Fruit fly (Drosophila melanogaster) whole organism, embryonic: ENCODE data around the gene CG33230.

Experiments
- Adf1 ChIP-seq: fragments of 200-800 bp; sonication (Bioruptor generic); IDR thresholded peaks from 2 replicates; pipeline ENCODE4 v1.3.6; 2022; ENCODE audit warnings: missing biosample characterization, missing genetic modification characterization
- CG10366 ChIP-seq: fragments of 200-800 bp; sonication (Bioruptor generic); IDR thresholded peaks from 2 replicates; pipeline ENCODE4 v1.3.6; 2022; ENCODE audit warnings: missing biosample characterization, missing genetic modification characterization
- CG10979 ChIP-seq: fragments of 200-800 bp; sonication (Bioruptor generic); optimal IDR thresholded peaks from 2 replicates; lab custom pipeline; 2018; ENCODE audit warnings: missing biosample characterization, mild to moderate bottlenecking, missing genetic modification characterization, moderate library complexity
- CG11085 ChIP-seq: fragments of 200-800 bp; sonication (Bioruptor generic); IDR thresholded peaks from 2 replicates; pipeline ENCODE4 v1.3.6; 2022; ENCODE audit warnings: missing biosample characterization, missing genetic modification characterization
- CG11093 ChIP-seq: fragments of 200-800 bp; sonication (Bioruptor generic); IDR thresholded peaks from 3 replicates; pipeline ENCODE4 v1.3.6; 2022; ENCODE audit warnings: missing biosample characterization, missing genetic modification characterization
- CG12391 ChIP-seq: fragments of 200-800 bp; sonication (Bioruptor generic); optimal IDR thresholded peaks from 3 replicates; lab custom pipeline; 2018; ENCODE audit warnings: missing biosample characterization, mild to moderate bottlenecking, missing genetic modification characterization, moderate library complexity
- CG14014 ChIP-seq: fragments of 200-800 bp; sonication (Bioruptor generic); IDR thresholded peaks from 2 replicates; pipeline ENCODE4 v1.3.6; 2022; ENCODE audit warnings: missing biosample characterization, missing genetic modification characterization
- CG14710 ChIP-seq: fragments of 200-800 bp; sonication (Bioruptor generic); optimal IDR thresholded peaks from 3 replicates; lab custom pipeline; 2019; ENCODE audit warnings: missing biosample characterization, mild to moderate bottlenecking, missing genetic modification characterization, moderate library complexity
- CG15696 ChIP-seq: fragments of 200-800 bp; sonication (Bioruptor generic); optimal IDR thresholded peaks from 2 replicates; lab custom pipeline; 2019; ENCODE audit warnings: missing biosample characterization, mild to moderate bottlenecking, missing genetic modification characterization, moderate library complexity
- CG16815 ChIP-seq: fragments of 200-800 bp; sonication (Bioruptor generic); optimal IDR thresholded peaks from 3 replicates; lab custom pipeline; 2017; ENCODE audit warnings: missing biosample characterization, mild to moderate bottlenecking, missing genetic modification characterization
- CG16863 ChIP-seq: fragments of 200-800 bp; sonication (Bioruptor generic); optimal IDR thresholded peaks from 3 replicates; lab custom pipeline; 2016; ENCODE audit warnings: missing biosample characterization, missing genetic modification characterization
- CG17328 ChIP-seq: fragments of 200-800 bp; sonication (Bioruptor generic); IDR thresholded peaks from 2 replicates; pipeline ENCODE4 v1.3.6; 2022; ENCODE audit warnings: missing biosample characterization, missing genetic modification characterization
- CG2678 ChIP-seq: fragments of 200-800 bp; sonication (Bioruptor generic); optimal IDR thresholded peaks from 3 replicates; lab custom pipeline; 2019; ENCODE audit warnings: missing biosample characterization, mild to moderate bottlenecking, missing genetic modification characterization, moderate library complexity
- CG33557 ChIP-seq: fragments of 200-800 bp; sonication (Bioruptor generic); optimal IDR thresholded peaks from 2 replicates; lab custom pipeline; 2019; ENCODE audit warnings: missing biosample characterization, mild to moderate bottlenecking, missing genetic modification characterization, moderate library complexity
- CG42726 ChIP-seq: fragments of 200-800 bp; sonication (Bioruptor generic); IDR thresholded peaks from 2 replicates; pipeline ENCODE4 v1.3.6; 2022; ENCODE audit warnings: missing biosample characterization, missing genetic modification characterization; ENCODE audit not compliant: partially characterized antibody
- CG4707 ChIP-seq: fragments of 200-800 bp; sonication (Bioruptor generic); optimal IDR thresholded peaks from 2 replicates; lab custom pipeline; 2018; ENCODE audit warnings: missing biosample characterization, mild to moderate bottlenecking, missing genetic modification characterization, moderate library complexity
- CG5180 ChIP-seq: fragments of 200-800 bp; sonication (Bioruptor generic); optimal IDR thresholded peaks from 3 replicates; lab custom pipeline; 2017; ENCODE audit warnings: missing biosample characterization, missing genetic modification characterization, mild to moderate bottlenecking, moderate library complexity, missing genetic modification reagents
- CG5245 ChIP-seq: fragments of 200-800 bp; sonication (Bioruptor generic); optimal IDR thresholded peaks from 3 replicates; lab custom pipeline; 2016; ENCODE audit warnings: missing biosample characterization, missing genetic modification characterization
- CG6813 ChIP-seq: fragments of 200-800 bp; sonication (Bioruptor generic); optimal IDR thresholded peaks from 2 replicates; lab custom pipeline; 2017; ENCODE audit warnings: missing biosample characterization, missing genetic modification characterization, mild to moderate bottlenecking, moderate library complexity, missing genetic modification reagents
- CG7556 ChIP-seq: fragments of 200-800 bp; sonication (Bioruptor generic); optimal IDR thresholded peaks from 2 replicates; lab custom pipeline; 2017; ENCODE audit warnings: missing biosample characterization, mild to moderate bottlenecking, missing genetic modification characterization
- CG7786 ChIP-seq: fragments of 200-800 bp; sonication (Bioruptor generic); optimal IDR thresholded peaks from 2 replicates; lab custom pipeline; 2016; ENCODE audit warnings: missing biosample characterization, missing genetic modification characterization
- CG9727 ChIP-seq: fragments of 200-800 bp; sonication (Bioruptor generic); optimal IDR thresholded peaks from 3 replicates; lab custom pipeline; 2017; ENCODE audit warnings: missing biosample characterization, mild to moderate bottlenecking, missing genetic modification characterization
- CHES-1-like ChIP-seq: fragments of 200-800 bp; sonication (Bioruptor generic); optimal IDR thresholded peaks from 2 replicates; lab custom pipeline; 2016; ENCODE audit warnings: missing biosample characterization, missing genetic modification characterization
- Dfd ChIP-seq, 2 experiments: fragments of >200 bp; optimal IDR thresholded peaks; 2 replicates each; lab custom pipeline; 2017; ENCODE audit warnings: missing biosample characterization in 2 of 2, missing genetic modification characterization in 2 of 2
- Dll ChIP-seq: fragments of 200-800 bp; sonication (Bioruptor generic); IDR thresholded peaks from 4 replicates; pipeline ENCODE4 v1.3.6; 2022; ENCODE audit warnings: missing biosample characterization, missing genetic modification characterization; ENCODE audit not compliant: partially characterized antibody
- Fer1 ChIP-seq: fragments of 200-800 bp; sonication (Bioruptor generic); optimal IDR thresholded peaks from 2 replicates; lab custom pipeline; 2017; ENCODE audit warnings: missing biosample characterization, mild to moderate bottlenecking, missing genetic modification characterization
- Fer3 ChIP-seq: fragments of 200-800 bp; sonication (Bioruptor generic); optimal IDR thresholded peaks from 2 replicates; lab custom pipeline; 2018; ENCODE audit warnings: missing biosample characterization, mild to moderate bottlenecking, missing genetic modification characterization, moderate library complexity
- HmgD ChIP-seq: fragments of 200-800 bp; sonication (Bioruptor generic); optimal IDR thresholded peaks from 3 replicates; lab custom pipeline; 2016; ENCODE audit warnings: missing biosample characterization, missing genetic modification characterization
- HmgZ ChIP-seq: fragments of 200-800 bp; sonication (Bioruptor generic); optimal IDR thresholded peaks from 2 replicates; lab custom pipeline; 2018; ENCODE audit warnings: missing biosample characterization, mild to moderate bottlenecking, missing genetic modification characterization
- Lpt ChIP-seq: fragments of >200 bp; optimal IDR thresholded peaks from 2 replicates; lab custom pipeline; 2018; ENCODE audit warnings: missing biosample characterization, missing genetic modification characterization
- Meics ChIP-seq: fragments of 200-800 bp; sonication (Bioruptor generic); optimal IDR thresholded peaks from 2 replicates; lab custom pipeline; 2017; ENCODE audit warnings: missing biosample characterization, mild to moderate bottlenecking, missing genetic modification characterization
- NFAT ChIP-seq: fragments of 200-800 bp; sonication (Bioruptor generic); IDR thresholded peaks from 2 replicates; pipeline ENCODE4 v1.3.6; 2022; ENCODE audit warnings: missing biosample characterization, missing genetic modification characterization
- NfI ChIP-seq: fragments of 200-800 bp; sonication (Bioruptor generic); optimal IDR thresholded peaks from 3 replicates; lab custom pipeline; 2018; ENCODE audit warnings: missing biosample characterization, mild to moderate bottlenecking, missing genetic modification characterization, moderate library complexity
- PHDP ChIP-seq: fragments of 200-800 bp; sonication (Bioruptor generic); optimal IDR thresholded peaks from 3 replicates; lab custom pipeline; 2018; ENCODE audit warnings: missing biosample characterization, mild to moderate bottlenecking, missing genetic modification characterization, moderate library complexity
- Rfx ChIP-seq: fragments of 200-800 bp; sonication (Bioruptor generic); IDR thresholded peaks from 2 replicates; pipeline ENCODE4 v1.3.6; 2022; ENCODE audit warnings: missing biosample characterization, missing genetic modification characterization
- Sox102F ChIP-seq: fragments of 200-800 bp; sonication (Bioruptor generic); optimal IDR thresholded peaks from 2 replicates; lab custom pipeline; 2018; ENCODE audit warnings: missing biosample characterization, mild to moderate bottlenecking, missing genetic modification characterization, moderate library complexity
- Taf1 ChIP-seq: fragments of 200-800 bp; sonication (Bioruptor generic); IDR thresholded peaks from 2 replicates; pipeline ENCODE4 v1.3.6; 2022; ENCODE audit warnings: missing biosample characterization, missing genetic modification characterization
- Trl ChIP-seq, 3 experiments: fragments of >200 bp in 2 of 3; fragments of 200-800 bp in 1 of 3; sonication (Bioruptor generic) in 1 of 3; optimal IDR thresholded peaks; 2 replicates in 1 of 3; 3 replicates in 2 of 3; lab custom pipeline; 2016 to 2017; ENCODE audit warnings: missing biosample characterization in 1 of 3, missing genetic modification characterization in 1 of 3
- Usf ChIP-seq: fragments of 200-800 bp; sonication (Bioruptor generic); optimal IDR thresholded peaks from 2 replicates; lab custom pipeline; 2017; ENCODE audit warnings: missing genotype, missing biosample characterization, missing genetic modification characterization
- Xbp1 ChIP-seq: fragments of 200-800 bp; sonication (Bioruptor generic); optimal IDR thresholded peaks from 3 replicates; lab custom pipeline; 2016; ENCODE audit warnings: missing biosample characterization, mild to moderate bottlenecking, missing genetic modification characterization
- ato ChIP-seq: fragments of 200-800 bp; sonication (Bioruptor generic); IDR thresholded peaks from 2 replicates; pipeline ENCODE4 v1.3.6; 2022; ENCODE audit warnings: missing biosample characterization, missing genetic modification characterization; ENCODE audit not compliant: partially characterized antibody
- bowl ChIP-seq: fragments of 200-800 bp; sonication (Bioruptor generic); IDR thresholded peaks from 2 replicates; pipeline ENCODE4 v1.3.6; 2022; ENCODE audit warnings: missing biosample characterization, missing genetic modification characterization
- corto ChIP-seq: fragments of 200-800 bp; sonication (Bioruptor generic); optimal IDR thresholded peaks from 2 replicates; lab custom pipeline; 2016; ENCODE audit warnings: missing biosample characterization, mild to moderate bottlenecking, missing genetic modification characterization, moderate library complexity
- dpn ChIP-seq, 2 experiments: fragments of 200-800 bp; sonication (Bioruptor generic); optimal IDR thresholded peaks; 3 replicates each; lab custom pipeline; 2016; ENCODE audit warnings: missing biosample characterization in 2 of 2, missing genetic modification characterization in 2 of 2
- nerfin-2 ChIP-seq: fragments of 200-800 bp; sonication (Bioruptor generic); IDR thresholded peaks from 2 replicates; pipeline ENCODE4 v1.3.6; 2022; ENCODE audit warnings: missing biosample characterization, missing genetic modification characterization; ENCODE audit not compliant: partially characterized antibody
- phol ChIP-seq: fragments of 200-800 bp; sonication (Bioruptor generic); optimal IDR thresholded peaks from 3 replicates; lab custom pipeline; 2018; ENCODE audit warnings: missing biosample characterization, mild to moderate bottlenecking, missing genetic modification characterization, moderate library complexity
- prd ChIP-seq, 3 experiments: fragments of >200 bp in 2 of 3; fragments of 200-800 bp in 1 of 3; sonication (Bioruptor generic) in 1 of 3; optimal IDR thresholded peaks in 2 of 3; IDR thresholded peaks in 1 of 3; 2 replicates in 2 of 3; 3 replicates in 1 of 3; pipeline versions ENCODE4 v1.3.6 to Lab custom; 2017 to 2022; ENCODE audit warnings: missing biosample characterization in 1 of 3, missing genetic modification characterization in 1 of 3
- pum ChIP-seq: fragments of 200-800 bp; sonication (Bioruptor generic); optimal IDR thresholded peaks from 2 replicates; lab custom pipeline; 2016; ENCODE audit warnings: missing biosample characterization, missing genetic modification characterization
- shn ChIP-seq: fragments of 200-800 bp; sonication (Bioruptor generic); optimal IDR thresholded peaks from 3 replicates; lab custom pipeline; 2016; ENCODE audit warnings: missing biosample characterization, missing genetic modification characterization

Gene CG33230

dm6 chr3L:1609611-1610010 is 8.6 kb upstream of the CG33230 start (continued):
- peak; percentile 32 for TF ChIP-seq Sox102F
- TF ChIP-seq CG11085 (GFP tag; lab: Robert Waterston, UW), result 0 out of 2 replicates have a peak, but pooled peaks have one; percentile 38
- peak; percentile 45 to 58 for TF ChIP-seq dpn (GFP tag; optimal IDR thresholded peaks at IDR 0.05; lab: Kevin White, UChicago)
- peak; percentile 29 for TF ChIP-seq CG7786
- TF ChIP-seq CHES-1-like (GFP tag; lab: Kevin White, UChicago), result no peak
- TF ChIP-seq Dll (GFP tag; lab: Robert Waterston, UW), result no peak
- TF ChIP-seq Xbp1 (GFP tag; lab: Kevin White, UChicago), result peak; percentile 25
- 0 out of 2 replicates have a peak, but pooled peaks have one; percentile 20 for TF ChIP-seq CG17328 (GFP tag; lab: Robert Waterston, UW)
- TF ChIP-seq Adf1 (GFP tag; lab: Robert Waterston, UW), result no peak
- TF ChIP-seq CG11093, result no peak
- TF ChIP-seq HmgZ, result no peak
- no peak for TF ChIP-seq CG5180 (GFP tag; lab: Kevin White, UChicago)
- peak; percentile 55; the same call in 1 of the 2 replicates for TF ChIP-seq NFAT (GFP tag; lab: Robert Waterston, UW)
- no peak for TF ChIP-seq Trl (optimal IDR thresholded peaks at IDR 0.05; lab: Kevin White, UChicago)
- TF ChIP-seq Trl (GFP tag; optimal IDR thresholded peaks at IDR 0.05; lab: Kevin White, UChicago), result no peak
- peak; percentile 1 for TF ChIP-seq shn
- TF ChIP-seq ato (GFP tag; lab: Robert Waterston, UW), result no peak
- TF ChIP-seq bowl (GFP tag; lab: Robert Waterston, UW), result no peak
- peak; percentile 34 for TF ChIP-seq CG12391
- TF ChIP-seq Lpt (GFP tag; lab: Kevin White, UChicago), result no peak
- TF ChIP-seq CG14710, result no peak
- TF ChIP-seq CG5245 (GFP tag; lab: Kevin White, UChicago), result no peak
- TF ChIP-seq CG2678 (tag; lab: Kevin White, UChicago), result peak; percentile 72
- TF ChIP-seq CG6813 (GFP tag; lab: Kevin White, UChicago), result no peak
- no peak for TF ChIP-seq prd (optimal IDR thresholded peaks at IDR 0.05; lab: Kevin White, UChicago)
- peak; percentile 44; the same call in 1 of the 3 replicates for TF ChIP-seq prd (GFP tag; IDR thresholded peaks at IDR 0.05; lab: Robert Waterston, UW)
- peak; percentile 68 for TF ChIP-seq Meics (GFP tag; lab: Kevin White, UChicago)
- peak; percentile 48 for TF ChIP-seq PHDP (tag; lab: Kevin White, UChicago)
- TF ChIP-seq HmgD (GFP tag; lab: Kevin White, UChicago), result no peak
- TF ChIP-seq nerfin-2 (GFP tag; lab: Robert Waterston, UW), result no peak
- TF ChIP-seq pum (GFP tag; lab: Kevin White, UChicago), result no peak
- TF ChIP-seq Dfd (GFP tag; optimal IDR thresholded peaks at IDR 0.05; lab: Kevin White, UChicago), result no peak
- TF ChIP-seq phol (tag; lab: Kevin White, UChicago), result peak; percentile 34
- no peak for TF ChIP-seq CG4707 (GFP tag; lab: Kevin White, UChicago)
- TF ChIP-seq Taf1 (GFP tag; lab: Robert Waterston, UW), result 0 out of 2 replicates have a peak, but pooled peaks have one; percentile 10
- TF ChIP-seq corto (GFP tag; lab: Kevin White, UChicago), result no peak
- TF ChIP-seq CG14014, result peak; percentile 54
- peak; percentile 80 for TF ChIP-seq Rfx (GFP tag; lab: Robert Waterston, UW)
- TF ChIP-seq CG10366 (GFP tag; lab: Robert Waterston, UW), result peak; percentile 19; the same call in 1 of the 2 replicates
- peak; percentile 19 for TF ChIP-seq CG16863 (GFP tag; lab: Kevin White, UChicago)
- no peak for TF ChIP-seq CG42726 (GFP tag; lab: Robert Waterston, UW)
- TF ChIP-seq NfI, result peak; percentile 21
- TF ChIP-seq Usf (GFP tag; lab: Kevin White, UChicago), result no peak
- no peak for TF ChIP-seq CG15696 (tag; lab: Kevin White, UChicago)
- TF ChIP-seq CG9727, result peak; percentile 55
- peak; percentile 14 for TF ChIP-seq CG16815 (GFP tag; lab: Kevin White, UChicago)
- TF ChIP-seq CG33557 (GFP tag; lab: Kevin White, UChicago), result no peak
- no peak for TF ChIP-seq Fer1 (GFP tag; lab: Kevin White, UChicago)
- no peak for TF ChIP-seq CG10979 (tag; lab: Kevin White, UChicago)
- TF ChIP-seq Fer3 (tag; lab: Kevin White, UChicago), result peak; percentile 42
- peak; percentile 24 for TF ChIP-seq CG7556 (GFP tag; lab: Kevin White, UChicago)
